Fruit fly (Drosophila melanogaster) ovary, adult (tissue): ENCODE results near the gene CG13272.

Experiments
- CG17801 ChIP-seq: fragments of 200-800 bp; optimal IDR thresholded peaks from 2 replicates; lab custom pipeline; 2019; ENCODE audit warnings: missing biosample characterization, mild to moderate bottlenecking, missing genetic modification characterization, moderate library complexity; ENCODE audit not compliant: partially characterized antibody

The CG13272 gene

dm6 chr2L:16839665-16840064 lies 35.0 kb downstream of the CG13272 start:
- no peak for TF ChIP-seq CG17801

dm6 chr2L:16842505-16842904 lies 37.8 kb downstream of the CG13272 start:
- TF ChIP-seq CG17801 = no peak

dm6 chr2L:16843336-16843735 lies 38.7 kb downstream of the CG13272 start:
- no peak for TF ChIP-seq CG17801

dm6 chr2L:16845179-16845578 lies 40.5 kb downstream of the CG13272 start:
- no peak for TF ChIP-seq CG17801

dm6 chr2L:16846742-16847346 lies 42.2 kb downstream of the CG13272 start:
- TF ChIP-seq CG17801 = no peak

dm6 chr2L:16847948-16848347 lies 43.3 kb downstream of the CG13272 start:
- TF ChIP-seq CG17801 = no peak

dm6 chr2L:16848670-16849069 lies 44.0 kb downstream of the CG13272 start, which contains the start of gene CG13284:
Gene CG13284, minus strand, starts transcription at chr2L:16848716.
- TF ChIP-seq CG17801 = no peak

dm6 chr2L:16850442-16850841 lies 45.8 kb downstream of the CG13272 start:
- TF ChIP-seq CG17801 = no peak

- no peak for TF ChIP-seq CG17801
Observed at dm6 chr2L:16852318-16852932, 47.7 kb downstream of the CG13272 start, which contains the start of gene CG31810. Gene CG31810, minus strand, starts transcription at chr2L:16852368.

- no peak for TF ChIP-seq CG17801
Observed at dm6 chr2L:16857131-16857530, 52.4 kb downstream of the CG13272 start.

dm6 chr2L:16857665-16858064 lies 53.0 kb downstream of the CG13272 start:
- no peak for TF ChIP-seq CG17801

- TF ChIP-seq CG17801 = no peak
Observed at dm6 chr2L:16858466-16859007, 53.9 kb downstream of the CG13272 start, which contains the start of gene CG31809. Gene CG31809, minus strand, starts transcription at chr2L:16858714.

dm6 chr2L:16859103-16859502 lies 54.4 kb downstream of the CG13272 start:
- TF ChIP-seq CG17801 = no peak

- no peak for TF ChIP-seq CG17801
Observed at dm6 chr2L:16859566-16859965, 54.9 kb downstream of the CG13272 start.

- no peak for TF ChIP-seq CG17801
Observed at dm6 chr2L:16861126-16861525, 56.4 kb downstream of the CG13272 start, which contains the start of gene CG6012. Gene CG6012, minus strand, starts transcription at chr2L:16861489.

- TF ChIP-seq CG17801 = no peak
Observed at dm6 chr2L:16862526-16862925, 57.8 kb downstream of the CG13272 start.
